Fruit fly (Drosophila melanogaster): ENCODE measurements around the gene Acox3.
A peak's percentile ranks its signal among the peaks of the same experiment; 100 is the strongest.

DNA sequence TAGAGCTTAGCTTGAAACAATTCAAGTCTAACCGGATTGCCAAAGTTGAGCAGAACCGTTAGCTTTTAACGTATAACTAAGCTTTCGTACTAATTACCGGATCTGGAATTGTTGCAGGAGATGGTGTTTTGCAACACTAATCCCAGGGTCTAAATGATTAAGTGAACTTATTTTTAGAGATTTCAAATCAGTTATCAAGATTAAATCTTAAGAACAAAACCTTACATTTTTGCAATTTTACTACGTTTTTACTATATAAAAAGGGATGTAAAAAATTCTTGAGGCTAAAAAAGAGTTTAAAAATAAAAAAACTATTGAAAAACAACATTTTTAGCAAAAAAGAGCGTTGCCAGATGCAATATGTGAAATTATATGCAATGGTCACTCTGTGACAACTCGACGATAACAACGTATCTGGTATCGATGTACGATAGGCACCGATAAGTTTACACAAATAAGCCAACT lies 40.5 kb upstream of the Acox3 start, which contains the start of the genes KFase and epsilonCOP:
- no peak for TF ChIP-seq pan (optimal IDR thresholded peaks at IDR 0.05)
- no peak for TF ChIP-seq usp (GFP tag; optimal IDR thresholded peaks at IDR 0.05)
- no peak for TF ChIP-seq Myc (optimal IDR thresholded peaks at IDR 0.05)
- peak; percentile 68 for TF ChIP-seq h (GFP tag; optimal IDR thresholded peaks at IDR 0.05)
- peak; percentile 36 for TF ChIP-seq psq (GFP tag; optimal IDR thresholded peaks at IDR 0.05)
- TF ChIP-seq lola (GFP tag; optimal IDR thresholded peaks at IDR 0.05), result no peak
- peak; percentile 83 for TF ChIP-seq Hnf4 (GFP tag; optimal IDR thresholded peaks at IDR 0.05)
- TF ChIP-seq Hr78 (GFP tag; optimal IDR thresholded peaks at IDR 0.05), result no peak
- TF ChIP-seq Jra (GFP tag; optimal IDR thresholded peaks at IDR 0.05), result peak; percentile 75
- no peak for TF ChIP-seq fru (GFP tag; optimal IDR thresholded peaks at IDR 0.05)
- no peak for TF ChIP-seq CrebA (GFP tag; optimal IDR thresholded peaks at IDR 0.05; ENCODE audit: borderline replicate concordance)
- no peak for TF ChIP-seq Dif (GFP tag; optimal IDR thresholded peaks at IDR 0.05; ENCODE audit: partially characterized antibody)

All from whole organism, wandering third instar larva.